Fruit fly (Drosophila melanogaster) whole organism, pupa: Measurements from ENCODE around the gene DIP-iota.

Source experiments
- CG10348 ChIP-seq: fragments of 200-800 bp; sonication (Bioruptor generic); IDR thresholded peaks from 2 replicates; pipeline ENCODE4 v1.3.6; 2022; ENCODE audit warnings: missing biosample characterization, missing genetic modification characterization
- CG12605 ChIP-seq: fragments of 200-800 bp; sonication (Bioruptor generic); IDR thresholded peaks from 2 replicates; pipeline ENCODE4 v1.3.6; 2022; ENCODE audit warnings: missing biosample characterization, missing genetic modification characterization
- CG13204 ChIP-seq: fragments of 200-800 bp; sonication (Bioruptor generic); optimal IDR thresholded peaks from 2 replicates; lab custom pipeline; 2018; ENCODE audit warnings: missing biosample characterization, mild to moderate bottlenecking, missing genetic modification characterization, moderate library complexity
- CG14655 ChIP-seq: fragments of 200-800 bp; sonication (Bioruptor generic); optimal IDR thresholded peaks from 3 replicates; lab custom pipeline; 2017; ENCODE audit warnings: mild to moderate bottlenecking, missing biosample characterization, missing genetic modification reagents, missing genetic modification characterization
- CG15710 ChIP-seq: fragments of 200-800 bp; sonication (Bioruptor generic); optimal IDR thresholded peaks from 2 replicates; lab custom pipeline; 2018; ENCODE audit warnings: missing biosample characterization, mild to moderate bottlenecking, missing genetic modification characterization, moderate library complexity
- CG17806 ChIP-seq: fragments of 200-800 bp; sonication (Bioruptor generic); optimal IDR thresholded peaks from 2 replicates; lab custom pipeline; 2018; ENCODE audit warnings: missing biosample characterization, mild to moderate bottlenecking, missing genetic modification characterization, moderate library complexity
- CG32121 ChIP-seq: fragments of 200-800 bp; sonication (Bioruptor generic); IDR thresholded peaks from 2 replicates; pipeline ENCODE4 v1.3.6; 2022; ENCODE audit warnings: missing biosample characterization, missing genetic modification characterization
- CG34367 ChIP-seq: fragments of 200-800 bp; sonication (Bioruptor generic); optimal IDR thresholded peaks from 2 replicates; lab custom pipeline; 2018; ENCODE audit warnings: missing biosample characterization, mild to moderate bottlenecking, missing genetic modification characterization
- CG4496 ChIP-seq: fragments of 200-800 bp; sonication (Bioruptor generic); IDR thresholded peaks from 3 replicates; pipeline ENCODE4 v1.3.6; 2022; ENCODE audit warnings: missing biosample characterization, missing genetic modification characterization
- CG8159 ChIP-seq: fragments of 200-800 bp; sonication (Bioruptor generic); optimal IDR thresholded peaks from 3 replicates; lab custom pipeline; 2018; ENCODE audit warnings: missing biosample characterization, mild to moderate bottlenecking, missing genetic modification characterization, moderate library complexity
- CG8301 ChIP-seq: fragments of 200-800 bp; sonication (Bioruptor generic); optimal IDR thresholded peaks from 2 replicates; lab custom pipeline; 2018; ENCODE audit warnings: missing biosample characterization, mild to moderate bottlenecking, missing genetic modification characterization
- CG9948 ChIP-seq: fragments of 200-800 bp; sonication (Bioruptor generic); optimal IDR thresholded peaks from 2 replicates; lab custom pipeline; 2018; ENCODE audit warnings: missing biosample characterization, mild to moderate bottlenecking, missing genetic modification characterization, moderate library complexity
- D1 ChIP-seq: fragments of 200-800 bp; sonication (Bioruptor generic); optimal IDR thresholded peaks from 2 replicates; lab custom pipeline; 2018; ENCODE audit warnings: missing biosample characterization, mild to moderate bottlenecking, missing genetic modification characterization, moderate library complexity
- EcR ChIP-seq: fragments of 200-800 bp; sonication (Bioruptor generic); optimal IDR thresholded peaks from 3 replicates; lab custom pipeline; 2019; ENCODE audit warnings: missing biosample characterization, missing genetic modification characterization, mild to moderate bottlenecking, moderate library complexity, missing genetic modification reagents
- Ets98B ChIP-seq: fragments of 200-800 bp; sonication (Bioruptor generic); IDR thresholded peaks from 2 replicates; pipeline ENCODE4 v1.3.6; 2022; ENCODE audit warnings: missing biosample characterization, missing genetic modification characterization
- Pif1A ChIP-seq: fragments of 200-800 bp; sonication (Bioruptor generic); optimal IDR thresholded peaks from 3 replicates; lab custom pipeline; 2016; ENCODE audit warnings: missing biosample characterization, missing genetic modification characterization
- Pif1B ChIP-seq: fragments of 200-800 bp; sonication (Bioruptor generic); optimal IDR thresholded peaks from 3 replicates; lab custom pipeline; 2016; ENCODE audit warnings: missing biosample characterization, missing genetic modification characterization
- Snoo ChIP-seq: fragments of 200-800 bp; sonication (Bioruptor generic); optimal IDR thresholded peaks from 3 replicates; lab custom pipeline; 2017; ENCODE audit warnings: missing biosample characterization, mild to moderate bottlenecking, missing genetic modification characterization, inconsistent platforms
- fd96Ca ChIP-seq: fragments of 200-800 bp; sonication (Bioruptor generic); IDR thresholded peaks from 3 replicates; pipeline ENCODE4 v1.3.6; 2022; ENCODE audit warnings: missing biosample characterization, missing genetic modification characterization
- gl ChIP-seq: fragments of 200-800 bp; sonication (Bioruptor generic); optimal IDR thresholded peaks from 2 replicates; lab custom pipeline; 2018; ENCODE audit warnings: missing biosample characterization, mild to moderate bottlenecking, missing genetic modification characterization
- rn ChIP-seq: fragments of 200-800 bp; sonication (Bioruptor generic); IDR thresholded peaks from 2 replicates; pipeline ENCODE4 v1.3.6; 2022; ENCODE audit warnings: missing biosample characterization, missing genetic modification characterization

DIP-iota gene

DNA sequence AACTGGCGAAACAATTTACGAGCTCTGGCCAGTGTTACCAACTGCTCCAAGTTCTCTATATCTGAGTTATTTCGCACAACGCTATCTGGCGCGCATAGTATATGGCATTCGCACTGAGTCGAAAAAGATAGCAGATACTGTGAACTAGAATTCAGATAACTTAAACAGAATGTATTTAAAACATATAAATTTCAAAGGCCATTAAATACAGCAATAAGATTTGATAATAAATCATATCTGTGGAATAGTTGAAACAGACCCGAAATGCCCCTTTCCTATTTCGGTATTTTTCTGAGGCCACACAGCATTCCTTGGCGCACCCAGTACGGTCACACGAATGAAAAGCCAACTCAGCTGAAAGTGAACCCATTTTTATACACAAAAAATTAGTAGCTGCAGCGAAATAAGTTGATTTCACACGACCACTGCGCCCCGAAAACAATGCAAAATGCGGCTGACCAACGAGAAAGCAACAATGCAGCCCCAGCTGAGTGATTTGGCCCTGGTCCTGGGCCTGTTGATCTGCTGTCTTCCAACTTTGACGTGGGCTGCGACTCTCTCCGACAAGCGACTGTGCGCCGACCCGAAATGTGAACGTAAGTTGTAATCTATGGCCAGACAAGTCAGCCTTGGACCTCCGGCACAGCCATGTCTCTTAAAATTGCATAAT, 27.7 kb upstream of the DIP-iota start, which contains the start of the genes CG31635 and Tango1:
Gene CG31635, minus strand, starts transcription at position 30 of the 670 bp plus-strand sequence.
Gene Tango1, plus strand, starts transcription at position 304 of the 670 bp plus-strand sequence.
- TF ChIP-seq CG13204 (GFP tag; lab: Kevin White, UChicago) (no peak), Ets98B (GFP tag; lab: Robert Waterston, UW) (peak; percentile 36; the same call in 1 of the 2 replicates)

DNA sequence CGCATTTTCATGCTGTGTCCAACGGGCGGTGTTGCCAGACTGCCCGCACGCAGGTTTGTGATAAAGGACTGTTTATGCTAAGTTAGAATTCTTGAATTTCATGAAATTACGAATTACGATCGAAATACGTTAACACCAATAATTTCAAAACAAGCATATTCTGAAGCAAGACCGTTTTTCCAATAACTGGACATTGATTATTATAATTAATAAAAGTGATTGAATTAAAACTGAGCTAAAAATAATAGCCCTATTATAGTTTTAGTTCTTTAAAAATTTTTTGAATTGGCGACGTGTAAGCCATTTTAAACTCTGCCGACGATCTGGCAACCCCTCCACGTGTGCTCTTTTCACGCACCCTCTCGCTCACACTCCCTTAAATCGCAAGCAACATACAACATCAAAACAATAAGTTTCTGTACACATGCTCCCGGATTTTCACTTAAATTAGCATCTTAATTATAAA, 26.7 kb upstream of the DIP-iota start:
- TF ChIP-seq CG10348: peak; percentile 78
- TF ChIP-seq CG15710 (tag; lab: Kevin White, UChicago): peak; percentile 93
- TF ChIP-seq CG32121 (GFP tag; lab: Robert Waterston, UW): peak; percentile 95
- TF ChIP-seq CG17806: peak; percentile 90
- peak; percentile 77 for TF ChIP-seq gl
- peak; percentile 90 for TF ChIP-seq Ets98B (GFP tag; lab: Robert Waterston, UW)
- TF ChIP-seq EcR: no peak
- peak; percentile 90 for TF ChIP-seq rn (GFP tag; lab: Robert Waterston, UW)
- peak; percentile 88 for TF ChIP-seq CG12605 (GFP tag; lab: Robert Waterston, UW)
- TF ChIP-seq CG34367: peak; percentile 93
- TF ChIP-seq CG13204 (GFP tag; lab: Kevin White, UChicago): no peak
- TF ChIP-seq D1 (tag; lab: Kevin White, UChicago): no peak
- peak; percentile 96 for TF ChIP-seq CG8301 (tag; lab: Kevin White, UChicago)
- TF ChIP-seq Snoo: peak; percentile 91
- peak; percentile 86 for TF ChIP-seq Pif1B (GFP tag; lab: Kevin White, UChicago)
- peak; percentile 97 for TF ChIP-seq CG14655 (GFP tag; lab: Kevin White, UChicago)
- peak; percentile 95 for TF ChIP-seq CG4496
- no peak for TF ChIP-seq Pif1A (GFP tag; lab: Kevin White, UChicago)
- peak; percentile 92 for TF ChIP-seq CG9948 (tag; lab: Kevin White, UChicago)
- peak; percentile 92 for TF ChIP-seq CG8159 (tag; lab: Kevin White, UChicago)
- peak; percentile 91 for TF ChIP-seq fd96Ca

DNA sequence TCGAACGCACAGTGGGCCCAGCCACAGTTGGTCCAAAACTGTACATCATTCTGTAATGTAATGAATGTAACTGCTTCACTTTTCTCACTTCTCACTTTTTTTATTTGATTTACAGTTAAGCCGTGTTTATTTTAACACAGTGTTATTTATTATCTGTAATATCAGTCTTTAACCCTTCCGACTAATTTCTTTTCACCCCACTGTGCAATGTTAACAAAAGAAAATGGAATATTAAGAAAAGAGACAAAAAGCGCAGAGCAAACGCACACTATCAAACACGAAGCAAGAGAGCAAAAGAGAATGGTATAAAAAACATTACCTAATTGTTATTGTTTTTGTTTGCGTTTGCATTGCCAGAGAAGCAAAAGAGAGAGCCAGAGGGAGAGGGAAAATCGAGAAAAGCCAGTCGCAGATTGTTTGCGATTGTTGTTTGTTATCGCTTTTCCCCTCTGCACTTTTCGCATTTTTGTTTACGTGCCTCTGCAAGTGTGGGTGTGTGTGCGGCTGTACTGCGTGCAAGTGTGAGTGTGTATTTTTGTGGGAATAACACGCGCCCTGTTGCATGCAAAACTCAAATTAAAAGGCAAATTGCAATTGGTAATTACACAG, 25.7 kb upstream of the DIP-iota start:
- TF ChIP-seq CG8159 (tag; lab: Kevin White, UChicago) (peak; percentile 89), CG15710 (tag; lab: Kevin White, UChicago) (peak; percentile 82), CG14655 (GFP tag; lab: Kevin White, UChicago) (peak; percentile 95), Pif1B (GFP tag; lab: Kevin White, UChicago) (peak; percentile 94), CG34367 (peak; percentile 82), rn (GFP tag; lab: Robert Waterston, UW) (peak; percentile 92), CG17806 (peak; percentile 90), CG9948 (tag; lab: Kevin White, UChicago) (peak; percentile 91), CG32121 (GFP tag; lab: Robert Waterston, UW) (peak; percentile 98), Ets98B (GFP tag; lab: Robert Waterston, UW) (peak; percentile 97), Snoo (peak; percentile 90), gl (peak; percentile 82), CG4496 (peak; percentile 98), CG13204 (GFP tag; lab: Kevin White, UChicago) (peak; percentile 73), EcR (peak; percentile 3), D1 (tag; lab: Kevin White, UChicago) (peak; percentile 68), CG10348 (peak; percentile 88), CG8301 (tag; lab: Kevin White, UChicago) (peak; percentile 96), Pif1A (GFP tag; lab: Kevin White, UChicago) (peak; percentile 97), CG12605 (GFP tag; lab: Robert Waterston, UW) (peak; percentile 96), fd96Ca (peak; percentile 96)

DNA sequence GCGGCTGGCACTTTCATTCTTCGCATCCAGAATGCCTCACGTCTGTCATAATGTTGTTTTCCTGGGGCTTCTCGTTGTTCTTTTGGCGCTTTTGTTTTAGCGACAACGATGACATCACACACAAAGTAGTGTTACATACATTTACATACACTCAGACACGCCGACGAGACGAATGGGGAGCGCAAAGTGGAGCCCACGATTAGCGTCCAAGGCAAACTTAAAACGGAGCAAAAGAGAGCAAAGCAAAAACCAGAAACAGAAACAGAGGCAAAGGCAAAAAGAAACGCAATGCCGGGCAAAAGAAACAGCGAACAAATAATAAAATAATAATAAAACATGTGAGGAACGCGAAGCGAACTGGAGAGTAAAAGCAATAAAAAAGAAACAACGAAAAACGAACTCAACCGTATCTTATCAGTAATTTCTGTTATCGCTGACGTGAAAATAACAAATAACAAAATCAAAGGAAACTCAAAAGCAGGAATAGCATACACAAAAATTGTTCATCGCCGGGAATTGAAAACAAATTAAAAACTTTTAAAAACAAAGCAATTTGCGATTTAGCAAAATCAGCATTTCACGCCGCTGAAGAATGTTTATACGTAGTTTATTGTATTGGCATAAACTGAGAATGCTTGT, 23.0 kb upstream of the DIP-iota start:
- TF ChIP-seq D1 (tag; lab: Kevin White, UChicago): no peak
- TF ChIP-seq CG12605 (GFP tag; lab: Robert Waterston, UW): 0 out of 2 replicates have a peak, but pooled peaks have one; percentile 11
- TF ChIP-seq gl: peak; percentile 58
- no peak for TF ChIP-seq CG8301 (tag; lab: Kevin White, UChicago)
- peak; percentile 17 for TF ChIP-seq Pif1B (GFP tag; lab: Kevin White, UChicago)
- no peak for TF ChIP-seq CG14655 (GFP tag; lab: Kevin White, UChicago)
- TF ChIP-seq CG34367: no peak
- no peak for TF ChIP-seq CG32121 (GFP tag; lab: Robert Waterston, UW)
- TF ChIP-seq CG10348: no peak
- TF ChIP-seq CG17806: no peak
- peak; percentile 28 for TF ChIP-seq EcR
- 0 out of 3 replicates have a peak, but pooled peaks have one; percentile 38 for TF ChIP-seq fd96Ca
- no peak for TF ChIP-seq CG13204 (GFP tag; lab: Kevin White, UChicago)
- TF ChIP-seq CG9948 (tag; lab: Kevin White, UChicago): no peak
- no peak for TF ChIP-seq rn (GFP tag; lab: Robert Waterston, UW)
- TF ChIP-seq Ets98B (GFP tag; lab: Robert Waterston, UW): no peak
- no peak for TF ChIP-seq CG15710 (tag; lab: Kevin White, UChicago)
- no peak for TF ChIP-seq CG8159 (tag; lab: Kevin White, UChicago)
- TF ChIP-seq CG4496: peak; percentile 34; the same call in 1 of the 3 replicates
